Fruit fly (Drosophila melanogaster) whole organism, embryonic: ENCODE results near the gene CG15040.

Experiments
- Antp ChIP-seq: fragments of 200-800 bp; sonication (Bioruptor generic); optimal IDR thresholded peaks from 3 replicates; lab custom pipeline; 2016; ENCODE audit warnings: missing biosample characterization, missing genetic modification characterization
- C15 ChIP-seq: fragments of 200-800 bp; sonication (Bioruptor generic); IDR thresholded peaks from 3 replicates; pipeline ENCODE4 v1.3.6; 2022; ENCODE audit warnings: missing biosample characterization, missing genetic modification characterization
- CG10267 ChIP-seq: fragments of 200-800 bp; sonication (Bioruptor generic); optimal IDR thresholded peaks from 2 replicates; lab custom pipeline; 2018; ENCODE audit warnings: missing biosample characterization, mild to moderate bottlenecking, missing genetic modification characterization, moderate library complexity
- CG10431 ChIP-seq: fragments of 200-800 bp; sonication (Bioruptor generic); optimal IDR thresholded peaks from 3 replicates; lab custom pipeline; 2018; ENCODE audit warnings: missing biosample characterization, mild to moderate bottlenecking, missing genetic modification characterization
- CG11398 ChIP-seq: fragments of 200-800 bp; sonication (Bioruptor generic); optimal IDR thresholded peaks from 2 replicates; lab custom pipeline; 2016; ENCODE audit warnings: missing biosample characterization, missing genetic modification characterization
- CG12219 ChIP-seq: fragments of 200-800 bp; sonication (Bioruptor generic); optimal IDR thresholded peaks from 3 replicates; lab custom pipeline; 2018; ENCODE audit warnings: missing biosample characterization, mild to moderate bottlenecking, missing genetic modification characterization
- CG1233 ChIP-seq: fragments of 200-800 bp; sonication (Bioruptor generic); optimal IDR thresholded peaks from 4 replicates; lab custom pipeline; 2018; ENCODE audit warnings: missing biosample characterization, mild to moderate bottlenecking, missing genetic modification characterization
- CG12391 ChIP-seq: fragments of 200-800 bp; sonication (Bioruptor generic); optimal IDR thresholded peaks from 3 replicates; lab custom pipeline; 2018; ENCODE audit warnings: missing biosample characterization, mild to moderate bottlenecking, missing genetic modification characterization, moderate library complexity
- CG12659 ChIP-seq: fragments of 200-800 bp; sonication (Bioruptor generic); optimal IDR thresholded peaks from 3 replicates; lab custom pipeline; 2017; ENCODE audit warnings: mild to moderate bottlenecking, missing biosample characterization, missing genetic modification reagents, missing genetic modification characterization
- CG13775 ChIP-seq: fragments of 200-800 bp; sonication (Bioruptor generic); optimal IDR thresholded peaks from 3 replicates; lab custom pipeline; 2017; ENCODE audit warnings: missing biosample characterization, mild to moderate bottlenecking, missing genetic modification characterization
- CG15011 ChIP-seq: fragments of 200-800 bp; sonication (Bioruptor generic); optimal IDR thresholded peaks from 3 replicates; lab custom pipeline; 2018; ENCODE audit warnings: missing biosample characterization, mild to moderate bottlenecking, missing genetic modification characterization
- CG15514 ChIP-seq: fragments of 200-800 bp; sonication (Bioruptor generic); optimal IDR thresholded peaks from 3 replicates; lab custom pipeline; 2017; ENCODE audit warnings: missing biosample characterization, missing genetic modification characterization, mild to moderate bottlenecking, moderate library complexity, missing genetic modification reagents
- CG1602 ChIP-seq: fragments of 200-800 bp; sonication (Bioruptor generic); optimal IDR thresholded peaks from 3 replicates; lab custom pipeline; 2016; ENCODE audit warnings: missing biosample characterization, missing genetic modification characterization
- CG17359 ChIP-seq: fragments of 200-800 bp; sonication (Bioruptor generic); optimal IDR thresholded peaks from 3 replicates; lab custom pipeline; 2018; ENCODE audit warnings: missing biosample characterization, mild to moderate bottlenecking, missing genetic modification characterization, moderate library complexity
- CG17361 ChIP-seq: fragments of 200-800 bp; sonication (Bioruptor generic); IDR thresholded peaks from 3 replicates; pipeline ENCODE4 v1.3.6; 2022; ENCODE audit warnings: missing biosample characterization, missing genetic modification characterization
- CG2120 ChIP-seq: fragments of 200-800 bp; sonication (Bioruptor generic); optimal IDR thresholded peaks from 3 replicates; lab custom pipeline; 2016; ENCODE audit warnings: missing biosample characterization, missing genetic modification characterization
- CG31441 ChIP-seq: fragments of 200-800 bp; sonication (Bioruptor generic); IDR thresholded peaks from 2 replicates; pipeline ENCODE4 v1.3.6; 2022; ENCODE audit warnings: missing biosample characterization, missing genetic modification characterization
- CG34422 ChIP-seq: fragments of 200-800 bp; sonication (Bioruptor generic); IDR thresholded peaks from 3 replicates; pipeline ENCODE4 v1.3.6; 2022; ENCODE audit warnings: missing biosample characterization, missing genetic modification characterization
- CG4328 ChIP-seq: fragments of 200-800 bp; sonication (Bioruptor generic); optimal IDR thresholded peaks from 3 replicates; lab custom pipeline; 2017; ENCODE audit warnings: missing biosample characterization, missing genetic modification reagents, missing genetic modification characterization
- CG4820 ChIP-seq: fragments of 200-800 bp; sonication (Bioruptor generic); optimal IDR thresholded peaks from 3 replicates; lab custom pipeline; 2016; ENCODE audit warnings: missing biosample characterization, missing genetic modification characterization
- CG5180 ChIP-seq: fragments of 200-800 bp; sonication (Bioruptor generic); optimal IDR thresholded peaks from 3 replicates; lab custom pipeline; 2017; ENCODE audit warnings: missing biosample characterization, missing genetic modification characterization, mild to moderate bottlenecking, moderate library complexity, missing genetic modification reagents
- CG7556 ChIP-seq: fragments of 200-800 bp; sonication (Bioruptor generic); optimal IDR thresholded peaks from 2 replicates; lab custom pipeline; 2017; ENCODE audit warnings: missing biosample characterization, mild to moderate bottlenecking, missing genetic modification characterization
- Deaf1 ChIP-seq: fragments of 200-800 bp; optimal IDR thresholded peaks from 3 replicates; lab custom pipeline; 2019; ENCODE audit warnings: missing biosample characterization, mild to moderate bottlenecking, missing genetic modification characterization, moderate library complexity
- Dll ChIP-seq: fragments of 200-800 bp; sonication (Bioruptor generic); IDR thresholded peaks from 4 replicates; pipeline ENCODE4 v1.3.6; 2022; ENCODE audit warnings: missing biosample characterization, missing genetic modification characterization; ENCODE audit not compliant: partially characterized antibody
- Elba2 ChIP-seq: fragments of 200-800 bp; sonication (Bioruptor generic); optimal IDR thresholded peaks from 3 replicates; lab custom pipeline; 2016; ENCODE audit warnings: missing biosample characterization, missing genetic modification characterization
- Hr3 ChIP-seq: fragments of 200-800 bp; sonication (Bioruptor generic); optimal IDR thresholded peaks from 3 replicates; lab custom pipeline; 2016; ENCODE audit warnings: missing biosample characterization, missing genetic modification characterization
- Hr51 ChIP-seq, 2 experiments: fragments of 200-800 bp; sonication (Bioruptor generic); optimal IDR thresholded peaks; 2 replicates in 1 of 2; 3 replicates in 1 of 2; lab custom pipeline; 2016 to 2018; ENCODE audit warnings: missing biosample characterization in 2 of 2, missing genetic modification characterization in 2 of 2, mild to moderate bottlenecking in 1 of 2, moderate library complexity in 1 of 2
- MESR4 ChIP-seq: fragments of 200-800 bp; sonication (Bioruptor generic); optimal IDR thresholded peaks from 2 replicates; lab custom pipeline; 2018; ENCODE audit warnings: missing biosample characterization, mild to moderate bottlenecking, missing genetic modification characterization, moderate library complexity
- Med ChIP-seq: fragments of 200-800 bp; sonication (Bioruptor generic); peaks from one replicate; lab custom pipeline; 2016; ENCODE audit warnings: missing biosample characterization, missing genetic modification characterization, mild to moderate bottlenecking, inconsistent platforms, moderate library complexity
- Nf-YC ChIP-seq: fragments of 200-800 bp; optimal IDR thresholded peaks from 3 replicates; lab custom pipeline; 2019; ENCODE audit warnings: missing biosample characterization, mild to moderate bottlenecking, missing genetic modification characterization, moderate library complexity
- Oaz ChIP-seq: fragments of 200-800 bp; sonication (Bioruptor generic); IDR thresholded peaks from 2 replicates; pipeline ENCODE4 v1.3.6; 2022; ENCODE audit warnings: missing biosample characterization, missing genetic modification characterization
- Oli ChIP-seq: fragments of 200-800 bp; sonication (Bioruptor generic); optimal IDR thresholded peaks from 2 replicates; lab custom pipeline; 2018; ENCODE audit warnings: missing biosample characterization, mild to moderate bottlenecking, missing genetic modification characterization, moderate library complexity
- PHDP ChIP-seq: fragments of 200-800 bp; sonication (Bioruptor generic); optimal IDR thresholded peaks from 3 replicates; lab custom pipeline; 2018; ENCODE audit warnings: missing biosample characterization, mild to moderate bottlenecking, missing genetic modification characterization, moderate library complexity
- Rfx ChIP-seq: fragments of 200-800 bp; sonication (Bioruptor generic); IDR thresholded peaks from 2 replicates; pipeline ENCODE4 v1.3.6; 2022; ENCODE audit warnings: missing biosample characterization, missing genetic modification characterization
- Stat92E ChIP-seq, 3 experiments: fragments of >200 bp in 2 of 3; fragments of 200-800 bp in 1 of 3; sonication (Bioruptor generic) in 1 of 3; optimal IDR thresholded peaks; 2 replicates each; lab custom pipeline; 2017 to 2019; ENCODE audit warnings: missing biosample characterization in 3 of 3, missing genetic modification characterization in 3 of 3, mild to moderate bottlenecking in 1 of 3, moderate library complexity in 1 of 3
- chinmo ChIP-seq: fragments of 200-800 bp; sonication (Bioruptor generic); IDR thresholded peaks from 4 replicates; pipeline ENCODE4 v1.3.6; 2022; ENCODE audit warnings: missing biosample characterization, missing genetic modification characterization; ENCODE audit not compliant: partially characterized antibody
- ci ChIP-seq: fragments of 200-800 bp; sonication (Bioruptor generic); IDR thresholded peaks from 3 replicates; pipeline ENCODE4 v1.3.6; 2022; ENCODE audit warnings: missing biosample characterization, missing genetic modification characterization
- corto ChIP-seq: fragments of 200-800 bp; sonication (Bioruptor generic); optimal IDR thresholded peaks from 2 replicates; lab custom pipeline; 2016; ENCODE audit warnings: missing biosample characterization, mild to moderate bottlenecking, missing genetic modification characterization, moderate library complexity
- dmrt11E ChIP-seq: fragments of 200-800 bp; sonication (Bioruptor generic); optimal IDR thresholded peaks from 3 replicates; lab custom pipeline; 2018; ENCODE audit warnings: missing biosample characterization, mild to moderate bottlenecking, missing genetic modification characterization, moderate library complexity
- en ChIP-seq: fragments of 200-800 bp; sonication (Bioruptor generic); optimal IDR thresholded peaks from 2 replicates; lab custom pipeline; 2016; ENCODE audit warnings: missing biosample characterization, missing genetic modification characterization
- gfzf ChIP-seq: fragments of 200-800 bp; sonication (Bioruptor generic); optimal IDR thresholded peaks from 2 replicates; lab custom pipeline; 2016; ENCODE audit warnings: missing biosample characterization, mild to moderate bottlenecking, missing genetic modification characterization, moderate library complexity
- h ChIP-seq: fragments of >200 bp; optimal IDR thresholded peaks from 2 replicates; lab custom pipeline; 2017
- hb ChIP-seq: fragments of 200-800 bp; sonication (Bioruptor generic); IDR thresholded peaks from 3 replicates; pipeline ENCODE4 v1.3.6; 2022; ENCODE audit warnings: missing biosample characterization, missing genetic modification characterization; ENCODE audit not compliant: partially characterized antibody
- odd ChIP-seq: fragments of 200-800 bp; sonication (Bioruptor generic); optimal IDR thresholded peaks from 2 replicates; lab custom pipeline; 2017; ENCODE audit warnings: missing biosample characterization, mild to moderate bottlenecking, missing genetic modification characterization
- pzg ChIP-seq: fragments of 200-800 bp; sonication (Bioruptor generic); optimal IDR thresholded peaks from 3 replicates; lab custom pipeline; 2018; ENCODE audit warnings: missing biosample characterization, mild to moderate bottlenecking, missing genetic modification characterization, moderate library complexity
- run ChIP-seq: fragments of 200-800 bp; sonication (Bioruptor generic); optimal IDR thresholded peaks from 3 replicates; lab custom pipeline; 2018; ENCODE audit warnings: missing biosample characterization, mild to moderate bottlenecking, missing genetic modification characterization
- sens ChIP-seq: fragments of 200-800 bp; sonication (Bioruptor generic); peaks from one replicate; lab custom pipeline; 2016; ENCODE audit warnings: missing biosample characterization, missing genetic modification characterization
- trem ChIP-seq: fragments of 200-800 bp; optimal IDR thresholded peaks from 3 replicates; lab custom pipeline; 2019; ENCODE audit warnings: missing biosample characterization, mild to moderate bottlenecking, missing genetic modification characterization, moderate library complexity
- unpg ChIP-seq: fragments of 200-800 bp; sonication (Bioruptor generic); optimal IDR thresholded peaks from 3 replicates; lab custom pipeline; 2018; ENCODE audit warnings: missing biosample characterization, mild to moderate bottlenecking, missing genetic modification characterization, moderate library complexity

CG15040 gene

DNA sequence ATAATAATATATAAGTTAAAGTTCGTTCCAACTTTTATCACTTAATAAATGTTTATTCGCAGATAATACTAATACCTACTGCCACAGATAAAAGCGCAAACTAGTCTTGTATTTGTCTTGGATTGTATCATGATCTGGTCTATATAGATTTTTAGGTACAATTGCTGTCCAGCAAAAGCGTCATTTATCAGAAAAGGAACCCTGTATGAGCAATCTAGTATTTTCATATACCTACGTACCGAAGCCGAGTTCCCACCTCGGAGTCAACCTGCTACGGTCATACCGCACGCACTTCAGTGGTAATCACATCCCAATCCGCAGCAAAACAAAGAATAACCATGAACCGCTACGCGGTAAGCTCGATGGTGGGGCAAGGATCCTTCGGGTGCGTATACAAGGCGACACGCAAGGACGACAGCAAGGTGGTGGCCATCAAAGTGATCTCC, 40.1 kb upstream of the CG15040 start, which contains the start of gene fu:
TSS of gene fu (plus strand) at position 254 of the 446 bp plus-strand sequence.
- peak; percentile 47 for TF ChIP-seq CG12391 (tag; lab: Kevin White, UChicago)
- peak; percentile 27 for TF ChIP-seq unpg (GFP tag; lab: Kevin White, UChicago)
- TF ChIP-seq MESR4, result peak; percentile 89
- 0 out of 4 replicates have a peak, but pooled peaks have one; percentile 51 for TF ChIP-seq chinmo (GFP tag; lab: Robert Waterston, UW)
- TF ChIP-seq Hr3 (GFP tag; lab: Kevin White, UChicago), result peak; percentile 2
- TF ChIP-seq CG13775, result peak; percentile 30
- TF ChIP-seq gfzf (GFP tag; lab: Kevin White, UChicago), result peak; percentile 60
- peak; percentile 8 for TF ChIP-seq CG12219 (GFP tag; lab: Kevin White, UChicago)
- peak; percentile 24; the same call in 1 of the 3 replicates for TF ChIP-seq CG34422 (GFP tag; lab: Robert Waterston, UW)
- no peak for TF ChIP-seq Oaz
- TF ChIP-seq sens (GFP tag; lab: Kevin White, UChicago), result peak; percentile 60
- TF ChIP-seq corto (GFP tag; lab: Kevin White, UChicago), result no peak
- peak; percentile 5 for TF ChIP-seq CG4820 (GFP tag; lab: Kevin White, UChicago)
- TF ChIP-seq Dll (GFP tag; lab: Robert Waterston, UW), result no peak
- TF ChIP-seq Nf-YC (tag; lab: Kevin White, UChicago), result peak; percentile 43
- TF ChIP-seq CG1233 (GFP tag; lab: Kevin White, UChicago), result no peak
- TF ChIP-seq CG10431 (GFP tag; lab: Kevin White, UChicago), result peak; percentile 12
- TF ChIP-seq Med, result peak; percentile 69
- peak; percentile 54 for TF ChIP-seq CG31441 (GFP tag; lab: Robert Waterston, UW)
- peak; percentile 39; the same call in 1 of the 3 replicates for TF ChIP-seq ci
- peak; percentile 6 for TF ChIP-seq CG2120 (GFP tag; lab: Kevin White, UChicago)
- TF ChIP-seq CG12659, result peak; percentile 44
- TF ChIP-seq Stat92E (GFP tag; optimal IDR thresholded peaks at IDR 0.05; lab: Kevin White, UChicago), result no peak
- peak; percentile 14 for TF ChIP-seq CG5180
- TF ChIP-seq C15 (GFP tag; lab: Robert Waterston, UW), result no peak
- peak; percentile 10 for TF ChIP-seq PHDP (tag; lab: Kevin White, UChicago)
- TF ChIP-seq Oli (tag; lab: Kevin White, UChicago), result peak; percentile 4
- TF ChIP-seq CG4328 (GFP tag; lab: Kevin White, UChicago), result peak; percentile 22
- no peak for TF ChIP-seq odd (GFP tag; lab: Kevin White, UChicago)
- TF ChIP-seq CG15514, result peak; percentile 34
- no peak for TF ChIP-seq run (tag; lab: Kevin White, UChicago)
- TF ChIP-seq CG10267 (tag; lab: Kevin White, UChicago), result peak; percentile 47
- TF ChIP-seq Elba2, result no peak
- peak; percentile 10 for TF ChIP-seq Deaf1 (tag; lab: Kevin White, UChicago)
- no peak for TF ChIP-seq h (lab: Kevin White, UChicago)
- TF ChIP-seq CG1602 (GFP tag; lab: Kevin White, UChicago), result no peak
- no peak for TF ChIP-seq CG15011 (GFP tag; lab: Kevin White, UChicago)
- no peak for TF ChIP-seq hb (GFP tag; lab: Robert Waterston, UW)
- peak in 1 of 2 experiments; percentile 31 for TF ChIP-seq Hr51 (GFP tag; optimal IDR thresholded peaks at IDR 0.05; lab: Kevin White, UChicago)
- TF ChIP-seq trem (tag; lab: Kevin White, UChicago), result peak; percentile 25
- no peak for TF ChIP-seq Antp (GFP tag; lab: Kevin White, UChicago)
- TF ChIP-seq Rfx, result peak; percentile 23; the same call in 1 of the 2 replicates
- peak; percentile 65; the same call in 2 of the 3 replicates for TF ChIP-seq CG17361
- TF ChIP-seq dmrt11E (tag; lab: Kevin White, UChicago), result peak; percentile 7
- TF ChIP-seq CG11398 (GFP tag; lab: Kevin White, UChicago), result no peak
- no peak for TF ChIP-seq en
- TF ChIP-seq CG7556 (GFP tag; lab: Kevin White, UChicago), result peak; percentile 27
- peak; percentile 36 for TF ChIP-seq pzg
- no peak for TF ChIP-seq CG17359
